Fruit fly (Drosophila melanogaster) whole organism, wandering third instar larva: Measurements from ENCODE around the gene CG6962.

Experiments
- CG9705 ChIP-seq: fragments of 200-800 bp; sonication (Bioruptor generic); optimal IDR thresholded peaks from 2 replicates; lab custom pipeline; 2018; ENCODE audit warnings: missing biosample characterization, mild to moderate bottlenecking, missing genetic modification characterization
- CrebA ChIP-seq: fragments of 200-800 bp; sonication (Bioruptor generic); optimal IDR thresholded peaks from 2 replicates; lab custom pipeline; 2016; ENCODE audit warnings: missing biosample characterization, mild to moderate bottlenecking, missing genetic modification characterization, borderline replicate concordance
- Dfd ChIP-seq: fragments of >200 bp; optimal IDR thresholded peaks from 2 replicates; lab custom pipeline; 2017; ENCODE audit warnings: missing biosample characterization, missing genetic modification characterization
- HLH106 ChIP-seq: fragments of 200-800 bp; optimal IDR thresholded peaks from 3 replicates; lab custom pipeline; 2019; ENCODE audit warnings: missing biosample characterization, mild to moderate bottlenecking, missing genetic modification characterization, moderate library complexity
- Hnf4 ChIP-seq: fragments of 200-800 bp; sonication (Bioruptor generic); optimal IDR thresholded peaks from 2 replicates; lab custom pipeline; 2016; ENCODE audit warnings: missing biosample characterization, mild to moderate bottlenecking, missing genetic modification characterization
- Hr78 ChIP-seq: fragments of >200 bp; optimal IDR thresholded peaks from 2 replicates; lab custom pipeline; 2017; ENCODE audit warnings: missing biosample characterization, missing genetic modification characterization
- Hr83 ChIP-seq: fragments of 200-300 bp; sonication (Bioruptor generic); optimal IDR thresholded peaks from 2 replicates; lab custom pipeline; 2016; ENCODE audit warnings: missing biosample characterization, mild to moderate bottlenecking, missing genetic modification characterization, moderate library complexity; ENCODE audit not compliant: poor library complexity, severe bottlenecking
- Mio ChIP-seq: sonication (Bioruptor generic); optimal IDR thresholded peaks from 2 replicates; lab custom pipeline; 2016; ENCODE audit warnings: missing biosample characterization, missing genetic modification characterization
- Myc ChIP-seq: fragments of >200 bp; optimal IDR thresholded peaks from 2 replicates; lab custom pipeline; 2017
- OdsH ChIP-seq: fragments of 200-800 bp; sonication (Bioruptor generic); optimal IDR thresholded peaks from 2 replicates; lab custom pipeline; 2016; ENCODE audit warnings: missing biosample characterization, mild to moderate bottlenecking, missing genetic modification characterization
- Rel ChIP-seq, 2 experiments: fragments of 200-800 bp; sonication (Bioruptor generic) in 1 of 2; optimal IDR thresholded peaks; 2 replicates in 1 of 2; 3 replicates in 1 of 2; lab custom pipeline; 2016 to 2019; ENCODE audit warnings: mild to moderate bottlenecking in 2 of 2, missing biosample characterization in 2 of 2, missing genetic modification characterization in 2 of 2, moderate library complexity in 1 of 2
- br ChIP-seq: fragments of 200-800 bp; sonication (Bioruptor generic); optimal IDR thresholded peaks from 2 replicates; lab custom pipeline; 2016; ENCODE audit warnings: missing biosample characterization, missing genetic modification characterization
- foxo ChIP-seq, 2 experiments: fragments of 200-800 bp; sonication (Bioruptor generic); optimal IDR thresholded peaks; 2 replicates in 1 of 2; 3 replicates in 1 of 2; lab custom pipeline; 2016 to 2017; ENCODE audit warnings: missing biosample characterization in 2 of 2, missing genetic modification characterization in 2 of 2
- h ChIP-seq: fragments of 200-800 bp; sonication (Bioruptor generic); optimal IDR thresholded peaks from 3 replicates; lab custom pipeline; 2016; ENCODE audit warnings: missing biosample characterization, mild to moderate bottlenecking, missing genetic modification characterization
- jim ChIP-seq: fragments of 175-275, 200-325 bp; sonication (Bioruptor generic); optimal IDR thresholded peaks from 2 replicates; lab custom pipeline; 2016; ENCODE audit warnings: missing biosample characterization, mild to moderate bottlenecking, missing genetic modification characterization
- pan ChIP-seq: fragments of >200 bp; optimal IDR thresholded peaks from 2 replicates; lab custom pipeline; 2017
- rgr ChIP-seq: fragments of 200-800 bp; sonication (Bioruptor generic); optimal IDR thresholded peaks from 3 replicates; lab custom pipeline; 2016; ENCODE audit warnings: missing biosample characterization, mild to moderate bottlenecking, missing genetic modification characterization
- sage ChIP-seq: fragments of 200-800 bp; sonication (Bioruptor generic); optimal IDR thresholded peaks from 2 replicates; lab custom pipeline; 2016; ENCODE audit warnings: missing biosample characterization, mild to moderate bottlenecking, missing genetic modification characterization
- tai ChIP-seq: sonication (Bioruptor generic); optimal IDR thresholded peaks from 2 replicates; lab custom pipeline; 2016; ENCODE audit warnings: missing biosample characterization, missing genetic modification characterization

CG6962 gene

dm6 chr3R:11847379-11847778 is 35.0 kb downstream of the CG6962 start:
- TF ChIP-seq OdsH (GFP tag; lab: Kevin White, UChicago) (no peak), h (GFP tag; lab: Kevin White, UChicago) (no peak), Hr83 (no peak)

dm6 chr3R:11833406-11833805 is 48.9 kb downstream of the CG6962 start:
- TF ChIP-seq Rel (GFP tag; optimal IDR thresholded peaks at IDR 0.05; lab: Kevin White, UChicago) (no peak), Rel (tag; optimal IDR thresholded peaks at IDR 0.05; lab: Kevin White, UChicago) (no peak), Hr78 (GFP tag; lab: Kevin White, UChicago) (no peak), HLH106 (tag; lab: Kevin White, UChicago) (no peak), Hr83 (no peak), Hnf4 (GFP tag; lab: Kevin White, UChicago) (no peak)

dm6 chr3R:11830757-11831586 is 51.4 kb downstream of the CG6962 start:
- TF ChIP-seq jim (GFP tag; lab: Kevin White, UChicago), result no peak
- no peak for TF ChIP-seq Mio (GFP tag; lab: Kevin White, UChicago)
- no peak for TF ChIP-seq Dfd (GFP tag; lab: Kevin White, UChicago)
- no peak for TF ChIP-seq sage (GFP tag; lab: Kevin White, UChicago)
- TF ChIP-seq Hnf4 (GFP tag; lab: Kevin White, UChicago), result no peak
- no peak for TF ChIP-seq CrebA (GFP tag; lab: Kevin White, UChicago)
- no peak for TF ChIP-seq pan (lab: Kevin White, UChicago)
- TF ChIP-seq foxo (GFP tag; optimal IDR thresholded peaks at IDR 0.05; lab: Kevin White, UChicago), result no peak
- no peak for TF ChIP-seq rgr (GFP tag; lab: Kevin White, UChicago)
- no peak for TF ChIP-seq CG9705 (GFP tag; lab: Kevin White, UChicago)
- no peak for TF ChIP-seq Myc (lab: Kevin White, UChicago)
- TF ChIP-seq br (GFP tag; lab: Kevin White, UChicago), result no peak
- no peak for TF ChIP-seq tai (GFP tag; lab: Kevin White, UChicago)
